Worm (Caenorhabditis elegans) whole organism, L1 larva: Measurements from ENCODE around the gene rpl-33.

Experiments used
- F16B12.6 ChIP-seq: fragments of 150-350 bp; optimal IDR thresholded peaks from 2 replicates; lab custom pipeline; 2014; ENCODE audit warnings: missing biosample characterization, missing genetic modification characterization
- Y116A8C.19 ChIP-seq: sonication (generic microtip); optimal IDR thresholded peaks from 2 replicates; lab custom pipeline; 2016; ENCODE audit warnings: missing compliant biosample characterization, missing genetic modification characterization, borderline replicate concordance
- dpl-1 ChIP-seq, 3 experiments: fragments of 150-350 bp in 2 of 3; sonication (generic microtip) in 1 of 3; optimal IDR thresholded peaks; 2 replicates each; lab custom pipeline; 2014 to 2017; ENCODE audit warnings: missing biosample characterization in 3 of 3, missing genetic modification characterization in 3 of 3, missing genetic modification reagents in 3 of 3
- efl-3 ChIP-seq: fragments of 200-800 bp; sonication (Bioruptor generic); optimal IDR thresholded peaks from 2 replicates; lab custom pipeline; 2018; ENCODE audit warnings: mild to moderate bottlenecking, missing genetic modification characterization, missing compliant biosample characterization
- fkh-10 ChIP-seq: sonication (generic microtip); optimal IDR thresholded peaks from 2 replicates; lab custom pipeline; 2017; ENCODE audit warnings: missing biosample characterization, missing genetic modification reagents, missing genetic modification characterization
- nhr-11 ChIP-seq: fragments of 150-350 bp; optimal IDR thresholded peaks from 2 replicates; lab custom pipeline; 2014; ENCODE audit warnings: missing biosample characterization, missing genetic modification characterization
- pqm-1 ChIP-seq: sonication (generic microtip); optimal IDR thresholded peaks from 3 replicates; lab custom pipeline; 2017; ENCODE audit warnings: missing biosample characterization, missing genetic modification characterization
- unc-62 ChIP-seq: fragments of 150-350 bp; optimal IDR thresholded peaks from 2 replicates; lab custom pipeline; 2014; ENCODE audit warnings: missing biosample characterization, missing genetic modification reagents, missing genetic modification characterization
- vab-15 ChIP-seq: sonication (generic microtip); optimal IDR thresholded peaks from 2 replicates; lab custom pipeline; 2017; ENCODE audit warnings: missing genotype, mild to moderate bottlenecking, missing genetic modification characterization, missing compliant biosample characterization

DNA sequence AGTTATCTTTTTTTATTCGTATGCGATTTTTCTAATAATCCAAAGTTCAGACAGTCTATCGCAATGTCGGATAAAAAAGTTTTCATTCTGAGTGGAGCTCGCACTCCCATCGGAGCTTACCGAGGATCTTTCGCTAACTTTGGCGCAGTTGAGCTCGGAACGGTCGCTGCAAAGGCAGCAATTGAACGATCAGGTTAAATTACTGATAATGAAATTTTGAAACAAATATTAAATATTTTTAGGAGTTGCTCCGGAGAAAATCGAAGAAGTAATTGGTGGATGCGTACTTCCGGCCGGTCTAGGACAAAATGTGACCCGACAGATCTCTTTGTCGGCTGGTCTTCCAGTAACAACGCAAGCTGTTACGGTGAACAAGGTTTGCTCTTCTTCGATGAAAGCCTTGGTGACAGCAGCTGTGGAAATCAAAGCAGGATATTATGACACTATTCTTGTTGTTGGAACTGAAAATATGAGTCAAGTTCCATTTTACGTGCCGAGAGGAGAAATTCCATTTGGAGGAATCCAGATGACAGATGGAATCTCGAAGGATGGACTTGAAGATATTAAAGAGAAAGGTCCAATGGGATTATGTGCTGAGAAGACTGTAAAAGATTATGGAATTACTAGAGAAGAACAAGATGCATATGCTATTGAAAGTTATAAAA lies 29.7 kb upstream of the rpl-33 start, which contains the start of gene T02G5.7:
- TF ChIP-seq efl-3 (GFP tag; lab: Kevin White, UChicago) (no peak), unc-62 (no peak), vab-15 (tag; lab: Kevin White, UChicago) (no peak), pqm-1 (no peak), F16B12.6 (tag; lab: Kevin White, UChicago) (no peak), fkh-10 (GFP tag; lab: Kevin White, UChicago) (no peak), dpl-1 (GFP tag; optimal IDR thresholded peaks at IDR 0.05; lab: Kevin White, UChicago) (no peak), Y116A8C.19 (tag; lab: Kevin White, UChicago) (no peak), nhr-11 (tag; lab: Kevin White, UChicago) (no peak)
